Fruit fly (Drosophila melanogaster): ENCODE results near the gene jigr1.

jigr1 gene

dm6 chr3R:25680528-25680927 lies 42.9 kb downstream of the jigr1 start, which contains the start of the genes CG4743 and Idh3g (continued):
- TF ChIP-seq mam (GFP tag; optimal IDR thresholded peaks at IDR 0.05), result peak; percentile 70
- peak; percentile 83 for TF ChIP-seq fd64A (GFP tag; optimal IDR thresholded peaks at IDR 0.05)
- TF ChIP-seq dpn (GFP tag; optimal IDR thresholded peaks at IDR 0.05), result peak; percentile 75 to 97
- peak; percentile 89 for TF ChIP-seq CG11093 (GFP tag; IDR thresholded peaks at IDR 0.05)
- peak; percentile 86 for TF ChIP-seq CG10565 (GFP tag; optimal IDR thresholded peaks at IDR 0.05)
- TF ChIP-seq Ssrp (tag; optimal IDR thresholded peaks at IDR 0.05), result peak; percentile 97
- TF ChIP-seq CG13287 (GFP tag; IDR thresholded peaks at IDR 0.05; ENCODE audit: partially characterized antibody), result peak; percentile 58
- TF ChIP-seq HmgD (GFP tag; optimal IDR thresholded peaks at IDR 0.05), result no peak
- TF ChIP-seq CG9797 (GFP tag; optimal IDR thresholded peaks at IDR 0.05), result peak; percentile 50
- TF ChIP-seq Taf1 (GFP tag; IDR thresholded peaks at IDR 0.05), result peak; percentile 87
- TF ChIP-seq cwo (GFP tag; optimal IDR thresholded peaks at IDR 0.05), result peak; percentile 93
- TF ChIP-seq Gug (GFP tag; IDR thresholded peaks at IDR 0.05), result peak; percentile 76
- TF ChIP-seq CG12391 (tag; optimal IDR thresholded peaks at IDR 0.05), result peak; percentile 99
- peak; percentile 97 for TF ChIP-seq CG32532 (GFP tag; IDR thresholded peaks at IDR 0.05)
- peak; percentile 96 for TF ChIP-seq CG4328 (GFP tag; optimal IDR thresholded peaks at IDR 0.05)
- TF ChIP-seq pho (GFP tag; optimal IDR thresholded peaks at IDR 0.05), result peak; percentile 75
- TF ChIP-seq ind (GFP tag; optimal IDR thresholded peaks at IDR 0.05), result peak; percentile 95
- peak; percentile 97 for TF ChIP-seq Ptx1 (GFP tag; IDR thresholded peaks at IDR 0.05)
- TF ChIP-seq CG8944 (GFP tag; optimal IDR thresholded peaks at IDR 0.05), result peak; percentile 18
- peak; percentile 97 for TF ChIP-seq trem (tag; optimal IDR thresholded peaks at IDR 0.05)
- TF ChIP-seq CG9437 (GFP tag; optimal IDR thresholded peaks at IDR 0.05), result peak; percentile 98
- peak; percentile 89 for TF ChIP-seq C15 (GFP tag; IDR thresholded peaks at IDR 0.05)
- peak; percentile 31 for TF ChIP-seq jumu (GFP tag; optimal IDR thresholded peaks at IDR 0.05)
- TF ChIP-seq CG10462 (GFP tag; optimal IDR thresholded peaks at IDR 0.05), result peak; percentile 95
- TF ChIP-seq CG32767 (GFP tag; IDR thresholded peaks at IDR 0.05), result peak; percentile 96
- TF ChIP-seq CG15011 (GFP tag; optimal IDR thresholded peaks at IDR 0.05), result peak; percentile 93
- TF ChIP-seq Stat92E (GFP tag; optimal IDR thresholded peaks at IDR 0.05), result peak in 1 of 3 experiments; percentile 92
- TF ChIP-seq Gsc (GFP tag; IDR thresholded peaks at IDR 0.05), result no peak; the same call in 1 of the 2 replicates
- no peak for TF ChIP-seq CG1832 (GFP tag; optimal IDR thresholded peaks at IDR 0.05)
- peak; percentile 92 for TF ChIP-seq corto (GFP tag; optimal IDR thresholded peaks at IDR 0.05)
- TF ChIP-seq CG14441 (GFP tag; IDR thresholded peaks at IDR 0.05), result peak; percentile 93
- TF ChIP-seq Usf (GFP tag; optimal IDR thresholded peaks at IDR 0.05), result peak; percentile 89
- peak; percentile 26 for TF ChIP-seq Myb (GFP tag; optimal IDR thresholded peaks at IDR 0.05)
- peak; percentile 95 for TF ChIP-seq ATbp (GFP tag; optimal IDR thresholded peaks at IDR 0.05)
- TF ChIP-seq abd-A (tag; optimal IDR thresholded peaks at IDR 0.05), result no peak
- peak; percentile 95 for TF ChIP-seq esg (GFP tag; conservative IDR thresholded peaks at IDR 0.05)
- TF ChIP-seq gsb-n (tag; optimal IDR thresholded peaks at IDR 0.05), result peak; percentile 99
- no peak for TF ChIP-seq sna (GFP tag; IDR thresholded peaks at IDR 0.05; ENCODE audit: partially characterized antibody)
- TF ChIP-seq lbe (GFP tag; optimal IDR thresholded peaks at IDR 0.05), result peak; percentile 88
- peak; percentile 87 for TF ChIP-seq CG4707 (GFP tag; optimal IDR thresholded peaks at IDR 0.05)
- peak; percentile 75 for TF ChIP-seq CG1603 (tag; optimal IDR thresholded peaks at IDR 0.05)
- TF ChIP-seq sens (GFP tag), result peak; percentile 98
- no peak for TF ChIP-seq pita (GFP tag; optimal IDR thresholded peaks at IDR 0.05)
- TF ChIP-seq Doc2 (GFP tag; IDR thresholded peaks at IDR 0.05), result no peak; the same call in 1 of the 2 replicates
- peak; percentile 58 for TF ChIP-seq CG15073 (GFP tag; optimal IDR thresholded peaks at IDR 0.05)
- TF ChIP-seq Dref (GFP tag; IDR thresholded peaks at IDR 0.05), result no peak
- TF ChIP-seq Dll (GFP tag; IDR thresholded peaks at IDR 0.05; ENCODE audit: partially characterized antibody), result 0 out of 4 replicates have a peak, but pooled peaks have one; percentile 24
- peak; percentile 96 for TF ChIP-seq CG6813 (GFP tag; optimal IDR thresholded peaks at IDR 0.05)
- peak; percentile 88 for TF ChIP-seq Nf-YB (GFP tag; optimal IDR thresholded peaks at IDR 0.05)
- peak; percentile 80 to 82 for TF ChIP-seq Pdp1 (GFP tag; optimal IDR thresholded peaks at IDR 0.05)
